Worm (Caenorhabditis elegans) whole organism, late embryonic: ENCODE data around the gene F21H12.3.

Source experiments
- T23F11.4 ChIP-seq: fragments of 200-800 bp; sonication (Bioruptor generic); optimal IDR thresholded peaks from 2 replicates; lab custom pipeline; 2018; ENCODE audit warnings: mild to moderate bottlenecking, missing genetic modification characterization, missing compliant biosample characterization
- ceh-19 ChIP-seq: fragments of 200-800 bp; sonication (Bioruptor generic); optimal IDR thresholded peaks from 2 replicates; lab custom pipeline; 2018; ENCODE audit warnings: mild to moderate bottlenecking, missing genetic modification characterization, missing compliant biosample characterization
- ceh-31 ChIP-seq: sonication (generic microtip); optimal IDR thresholded peaks from 2 replicates; lab custom pipeline; 2016; ENCODE audit warnings: missing genetic modification characterization, missing compliant biosample characterization
- ceh-48 ChIP-seq: sonication (generic microtip); optimal IDR thresholded peaks from 2 replicates; lab custom pipeline; 2016; ENCODE audit warnings: missing genetic modification characterization, inconsistent platforms, missing compliant biosample characterization
- ceh-9 ChIP-seq: sonication (generic microtip); optimal IDR thresholded peaks from 2 replicates; lab custom pipeline; 2016; ENCODE audit warnings: mild to moderate bottlenecking, missing genetic modification characterization, inconsistent platforms, missing compliant biosample characterization
- dve-1 ChIP-seq: sonication (generic microtip); optimal IDR thresholded peaks from 2 replicates; lab custom pipeline; 2017; ENCODE audit warnings: antibody characterized with exemption, mild to moderate bottlenecking, missing genetic modification characterization, missing compliant biosample characterization
- eyg-1 ChIP-seq: sonication (generic microtip); optimal IDR thresholded peaks from 2 replicates; lab custom pipeline; 2016; ENCODE audit warnings: missing genotype, missing genetic modification characterization, missing compliant biosample characterization
- sox-4 ChIP-seq: sonication (generic microtip); optimal IDR thresholded peaks from 2 replicates; lab custom pipeline; 2017; ENCODE audit warnings: mild to moderate bottlenecking, missing genetic modification characterization, inconsistent platforms, missing compliant biosample characterization
- ttx-3 ChIP-seq: sonication (generic microtip); optimal IDR thresholded peaks from 2 replicates; lab custom pipeline; 2016; ENCODE audit warnings: missing genetic modification reagents, missing genetic modification characterization, missing compliant biosample characterization
- unc-3 ChIP-seq, 2 experiments: fragments of 200-800 bp in 1 of 2; sonication (Bioruptor generic) in 1 of 2; sonication (generic microtip) in 1 of 2; conservative IDR thresholded peaks in 1 of 2; optimal IDR thresholded peaks in 1 of 2; 2 replicates each; pipeline versions ENCODE4 v1.3.6 to Lab custom; 2016 to 2022; ENCODE audit warnings: missing compliant biosample characterization in 2 of 2, missing genetic modification characterization in 2 of 2, missing genetic modification reagents in 1 of 2
- unc-42 ChIP-seq: sonication (generic microtip); optimal IDR thresholded peaks from 2 replicates; lab custom pipeline; 2016; ENCODE audit warnings: missing genotype, missing genetic modification characterization, missing compliant biosample characterization

Gene F21H12.3

ce11 chrII:6132595-6132994, 49.9 kb downstream of the F21H12.3 start, which contains the start of gene abts-3:
abts-3 (plus strand) TSS chrII:6132895.
- TF ChIP-seq eyg-1 (tag; lab: Kevin White, UChicago) (no peak), sox-4 (no peak), ceh-48 (tag; lab: Kevin White, UChicago) (no peak), unc-42 (tag; lab: Kevin White, UChicago) (no peak), dve-1 (tag; lab: Kevin White, UChicago) (no peak), ceh-31 (no peak), T23F11.4 (GFP tag; lab: Kevin White, UChicago) (no peak), ceh-9 (tag; lab: Kevin White, UChicago) (no peak), unc-3 (GFP tag; conservative IDR thresholded peaks at IDR 0.05; lab: Robert Waterston, UW) (no peak), unc-3 (tag; optimal IDR thresholded peaks at IDR 0.05; lab: Kevin White, UChicago) (no peak), ceh-19 (GFP tag; lab: Kevin White, UChicago) (no peak), ttx-3 (tag; lab: Kevin White, UChicago) (no peak)
- TF ChIP-seq, all 69 proteins: peak for 0
